Fruit fly (Drosophila melanogaster) S2 (cell line): ENCODE measurements around the gene CG4390.

Experiments
- CG8478 ChIP-seq: fragments of >200 bp; optimal IDR thresholded peaks from 2 replicates; lab custom pipeline; 2018
- CTCF ChIP-seq, 2 experiments: fragments of >200 bp; optimal IDR thresholded peaks; 2 replicates each; lab custom pipeline; 2018

Gene CG4390

dm6 chr3R:20059650-20060049 lies at the start of gene CG4390:
TSS of gene CG4390 (minus strand) at chr3R:20059750.
- no peak for TF ChIP-seq CTCF (optimal IDR thresholded peaks at IDR 0.05; lab: Kevin White, UChicago)
- no peak for TF ChIP-seq CG8478 (lab: Kevin White, UChicago)

dm6 chr3R:20107863-20108262 lies 48.3 kb upstream of the CG4390 start, which contains the start of gene CG31206:
TSS of gene CG31206 (minus strand) at chr3R:20107963.
- TF ChIP-seq CG8478 (lab: Kevin White, UChicago) (no peak), CTCF (optimal IDR thresholded peaks at IDR 0.05; lab: Kevin White, UChicago) (no peak)

dm6 chr3R:20082350-20082749 lies 22.8 kb upstream of the CG4390 start, which contains the start of gene Rh3:
TSS of gene Rh3 (minus strand) at chr3R:20082450.
- no peak for TF ChIP-seq CG8478 (lab: Kevin White, UChicago)
- TF ChIP-seq CTCF (optimal IDR thresholded peaks at IDR 0.05; lab: Kevin White, UChicago) = no peak

dm6 chr3R:20080205-20080604 lies 20.7 kb upstream of the CG4390 start:
- TF ChIP-seq CG8478 (lab: Kevin White, UChicago) = no peak
- TF ChIP-seq CTCF (optimal IDR thresholded peaks at IDR 0.05; lab: Kevin White, UChicago) = no peak

dm6 chr3R:20066435-20066834 lies 6.9 kb upstream of the CG4390 start:
- TF ChIP-seq CTCF (optimal IDR thresholded peaks at IDR 0.05; lab: Kevin White, UChicago) (peak; percentile 56), CG8478 (lab: Kevin White, UChicago) (no peak)

- TF ChIP-seq CG8478 (lab: Kevin White, UChicago) (no peak), CTCF (optimal IDR thresholded peaks at IDR 0.05; lab: Kevin White, UChicago) (peak; percentile 76 to 88)
These were observed 590 bp downstream of the CG4390 start for dm6 chr3R:20058960-20059359.

dm6 chr3R:20057501-20057900 lies 2.0 kb downstream of the CG4390 start, which contains the start of gene mdlc:
TSS of gene mdlc (plus strand) at chr3R:20057748.
- TF ChIP-seq CTCF (optimal IDR thresholded peaks at IDR 0.05; lab: Kevin White, UChicago) = peak in 1 of 2 experiments; percentile 14
- TF ChIP-seq CG8478 (lab: Kevin White, UChicago) = no peak

dm6 chr3R:20055809-20056208 lies 3.7 kb downstream of the CG4390 start, which contains the start of gene CG17193:
TSS of gene CG17193 (minus strand) at chr3R:20056097.
- no peak for TF ChIP-seq CG8478 (lab: Kevin White, UChicago)
- TF ChIP-seq CTCF (optimal IDR thresholded peaks at IDR 0.05; lab: Kevin White, UChicago) = no peak

dm6 chr3R:20042457-20042856 lies 17.1 kb downstream of the CG4390 start, which contains the start of the genes CG33934 and Indy-2:
TSS of gene CG33934 (plus strand) at chr3R:20042757.
TSS of gene Indy-2 (plus strand) at chr3R:20042757.
- TF ChIP-seq CG8478 (lab: Kevin White, UChicago) = no peak
- no peak for TF ChIP-seq CTCF (optimal IDR thresholded peaks at IDR 0.05; lab: Kevin White, UChicago)

dm6 chr3R:20035887-20036286 lies 23.7 kb downstream of the CG4390 start, which contains the start of gene Regnase-1:
TSS of gene Regnase-1 (minus strand) at chr3R:20036056.
- TF ChIP-seq CTCF (optimal IDR thresholded peaks at IDR 0.05; lab: Kevin White, UChicago) (no peak), CG8478 (lab: Kevin White, UChicago) (no peak)

dm6 chr3R:20031764-20032079 lies 27.8 kb downstream of the CG4390 start, which contains the start of gene idc:
TSS of gene idc (plus strand) at chr3R:20031823.
- TF ChIP-seq CTCF (optimal IDR thresholded peaks at IDR 0.05; lab: Kevin White, UChicago) (no peak), CG8478 (lab: Kevin White, UChicago) (no peak)

dm6 chr3R:20031043-20031763 lies 28.3 kb downstream of the CG4390 start, which contains the start of gene trem:
TSS of gene trem (minus strand) at chr3R:20031309.
- no peak for TF ChIP-seq CG8478 (lab: Kevin White, UChicago)
- no peak for TF ChIP-seq CTCF (optimal IDR thresholded peaks at IDR 0.05; lab: Kevin White, UChicago)

dm6 chr3R:20027841-20028240 lies 31.7 kb downstream of the CG4390 start, which contains the start of the genes CG4424 and CG4854:
TSS of gene CG4424 (minus strand) at chr3R:20028040.
TSS of gene CG4854 (plus strand) at chr3R:20028058.
- TF ChIP-seq CTCF (optimal IDR thresholded peaks at IDR 0.05; lab: Kevin White, UChicago) (no peak), CG8478 (lab: Kevin White, UChicago) (no peak)

dm6 chr3R:20021152-20021769 lies 38.3 kb downstream of the CG4390 start, which contains the start of the genes PIG-L and psidin:
TSS of gene PIG-L (minus strand) at chr3R:20021338.
TSS of gene psidin (plus strand) at chr3R:20021704.
- no peak for TF ChIP-seq CTCF (optimal IDR thresholded peaks at IDR 0.05; lab: Kevin White, UChicago)
- TF ChIP-seq CG8478 (lab: Kevin White, UChicago) = no peak
